Worm (Caenorhabditis elegans) whole organism, midembryonic: ENCODE results near the gene C05G5.5.

Source experiments
- flt-1 ChIP-seq: fragments of 200-800 bp; sonication (Bioruptor generic); IDR thresholded peaks from 2 replicates; pipeline ENCODE4 v1.3.6; 2022; ENCODE audit warnings: missing genetic modification characterization, missing compliant biosample characterization
- med-1 ChIP-seq: sonication (generic microtip); optimal IDR thresholded peaks from 2 replicates; lab custom pipeline; 2017; ENCODE audit warnings: missing genetic modification characterization, mild to moderate bottlenecking, missing compliant biosample characterization, antibody characterized with exemption, missing genetic modification reagents; ENCODE audit not compliant: insufficient read depth
- ref-1 ChIP-seq: fragments of 200-800 bp; sonication (Bioruptor generic); conservative IDR thresholded peaks from 2 replicates; pipeline ENCODE4 v1.3.6; 2022; ENCODE audit warnings: missing genetic modification reagents, missing genetic modification characterization, missing compliant biosample characterization
- tab-1 ChIP-seq: fragments of 200-800 bp; sonication (Bioruptor generic); IDR thresholded peaks from 2 replicates; pipeline ENCODE4 v1.3.6; 2022; ENCODE audit warnings: missing genetic modification characterization, missing compliant biosample characterization
- ztf-23 ChIP-seq: fragments of 200-800 bp; sonication (Bioruptor generic); IDR thresholded peaks from 2 replicates; pipeline ENCODE4 v1.3.6; 2022; ENCODE audit warnings: missing genetic modification reagents, missing genetic modification characterization, missing compliant biosample characterization
- ztf-29 ChIP-seq: fragments of 200-800 bp; sonication (Bioruptor generic); IDR thresholded peaks from 2 replicates; pipeline ENCODE4 v1.3.6; 2022; ENCODE audit warnings: missing genetic modification reagents, missing genetic modification characterization, missing compliant biosample characterization

DNA sequence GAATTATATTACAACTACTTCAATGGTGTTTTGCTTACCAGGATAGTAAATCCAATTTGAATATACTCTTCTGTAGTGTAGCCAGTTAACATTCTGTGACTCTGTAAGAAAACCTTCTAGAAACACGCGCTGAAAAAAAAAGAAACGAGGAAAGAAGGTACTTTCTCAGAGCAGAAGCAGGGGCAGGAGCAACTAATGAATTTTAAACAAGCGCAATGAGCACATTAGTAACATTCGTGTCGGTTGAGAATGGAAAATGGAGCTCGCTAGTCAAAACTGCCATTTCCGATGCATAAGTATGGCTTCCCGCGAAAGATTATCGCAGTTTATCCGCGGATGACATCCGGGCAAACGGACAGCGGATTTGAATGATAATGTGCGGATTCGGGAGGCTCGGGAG lies 9.0 kb downstream of the C05G5.5 start, which contains the start of gene C05G5.3:
- no peak for TF ChIP-seq flt-1 (GFP tag; lab: Robert Waterston, UW)
- no peak for TF ChIP-seq tab-1 (GFP tag; lab: Robert Waterston, UW)
- no peak for TF ChIP-seq med-1
- TF ChIP-seq ref-1 (GFP tag; lab: Robert Waterston, UW): no peak
- TF ChIP-seq ztf-29: no peak
- TF ChIP-seq ztf-23 (GFP tag; lab: Robert Waterston, UW): no peak
